Fruit fly (Drosophila melanogaster): Measurements from ENCODE around the gene sowah.

- TF ChIP-seq acj6 (GFP tag; optimal IDR thresholded peaks at IDR 0.05), result no peak
- no peak for TF ChIP-seq CG10631 (GFP tag; optimal IDR thresholded peaks at IDR 0.05)
- TF ChIP-seq net (GFP tag; optimal IDR thresholded peaks at IDR 0.05), result no peak
- TF ChIP-seq Blimp-1 (GFP tag; optimal IDR thresholded peaks at IDR 0.05), result no peak
- no peak for TF ChIP-seq Ets96B (tag; optimal IDR thresholded peaks at IDR 0.05)
- TF ChIP-seq Met (GFP tag; optimal IDR thresholded peaks at IDR 0.05), result no peak
- no peak for TF ChIP-seq vri (GFP tag; optimal IDR thresholded peaks at IDR 0.05)
- TF ChIP-seq CG1621 (tag; optimal IDR thresholded peaks at IDR 0.05), result no peak
- TF ChIP-seq CG6792 (GFP tag; optimal IDR thresholded peaks at IDR 0.05), result no peak
- no peak for TF ChIP-seq fd85E (GFP tag; optimal IDR thresholded peaks at IDR 0.05)
- no peak for TF ChIP-seq fd59A (GFP tag; optimal IDR thresholded peaks at IDR 0.05)
- no peak for TF ChIP-seq CG3919 (GFP tag; optimal IDR thresholded peaks at IDR 0.05)
- no peak for TF ChIP-seq Gug (GFP tag; IDR thresholded peaks at IDR 0.05)
Observed at dm6 chr3L:12566065-12566730, 6.1 kb downstream of the sowah start.

Data from whole organism, prepupa.